Fruit fly (Drosophila melanogaster) whole organism, wandering third instar larva: Measurements from ENCODE around the gene COX5B.

Experiments used
- Abd-B ChIP-seq: fragments of >200 bp; optimal IDR thresholded peaks from 2 replicates; lab custom pipeline; 2017; ENCODE audit warnings: missing biosample characterization, missing genetic modification characterization
- CG9705 ChIP-seq: fragments of 200-800 bp; sonication (Bioruptor generic); optimal IDR thresholded peaks from 2 replicates; lab custom pipeline; 2018; ENCODE audit warnings: missing biosample characterization, mild to moderate bottlenecking, missing genetic modification characterization
- Dif ChIP-seq: fragments of 200-275, 200-300 bp; sonication (Bioruptor generic); optimal IDR thresholded peaks from 2 replicates; lab custom pipeline; 2018; ENCODE audit warnings: missing biosample characterization, missing genetic modification characterization; ENCODE audit not compliant: partially characterized antibody
- HLH106 ChIP-seq: fragments of 200-800 bp; optimal IDR thresholded peaks from 3 replicates; lab custom pipeline; 2019; ENCODE audit warnings: missing biosample characterization, mild to moderate bottlenecking, missing genetic modification characterization, moderate library complexity
- Hr78 ChIP-seq: fragments of >200 bp; optimal IDR thresholded peaks from 2 replicates; lab custom pipeline; 2017; ENCODE audit warnings: missing biosample characterization, missing genetic modification characterization
- Myc ChIP-seq: fragments of >200 bp; optimal IDR thresholded peaks from 2 replicates; lab custom pipeline; 2017
- brk ChIP-seq: fragments of 200-800 bp; sonication (Bioruptor generic); optimal IDR thresholded peaks from 2 replicates; lab custom pipeline; 2016; ENCODE audit warnings: missing biosample characterization, mild to moderate bottlenecking, missing genetic modification characterization
- ey ChIP-seq: fragments of 200-800 bp; sonication (Bioruptor generic); optimal IDR thresholded peaks from 2 replicates; lab custom pipeline; 2016; ENCODE audit warnings: missing biosample characterization, missing genetic modification characterization
- h ChIP-seq: fragments of 200-800 bp; sonication (Bioruptor generic); optimal IDR thresholded peaks from 3 replicates; lab custom pipeline; 2016; ENCODE audit warnings: missing biosample characterization, mild to moderate bottlenecking, missing genetic modification characterization
- tai ChIP-seq: sonication (Bioruptor generic); optimal IDR thresholded peaks from 2 replicates; lab custom pipeline; 2016; ENCODE audit warnings: missing biosample characterization, missing genetic modification characterization
- usp ChIP-seq: fragments of >200 bp; optimal IDR thresholded peaks from 2 replicates; lab custom pipeline; 2017; ENCODE audit warnings: missing biosample characterization, missing genetic modification characterization

dm6 chr2L:6508666-6509065 lies 48.9 kb upstream of the COX5B start:
- no peak for TF ChIP-seq Abd-B
- no peak for TF ChIP-seq ey
- no peak for TF ChIP-seq Myc (lab: Kevin White, UChicago)
- TF ChIP-seq h (GFP tag; lab: Kevin White, UChicago) = no peak
- no peak for TF ChIP-seq brk
- no peak for TF ChIP-seq usp (GFP tag; lab: Kevin White, UChicago)
- no peak for TF ChIP-seq CG9705
- no peak for TF ChIP-seq Hr78
- TF ChIP-seq tai = no peak
- TF ChIP-seq HLH106 (tag; lab: Kevin White, UChicago) = no peak
- TF ChIP-seq Dif (GFP tag; lab: Kevin White, UChicago) = no peak
